Worm (Caenorhabditis elegans): Measurements from ENCODE around the gene mdt-10.

DNA sequence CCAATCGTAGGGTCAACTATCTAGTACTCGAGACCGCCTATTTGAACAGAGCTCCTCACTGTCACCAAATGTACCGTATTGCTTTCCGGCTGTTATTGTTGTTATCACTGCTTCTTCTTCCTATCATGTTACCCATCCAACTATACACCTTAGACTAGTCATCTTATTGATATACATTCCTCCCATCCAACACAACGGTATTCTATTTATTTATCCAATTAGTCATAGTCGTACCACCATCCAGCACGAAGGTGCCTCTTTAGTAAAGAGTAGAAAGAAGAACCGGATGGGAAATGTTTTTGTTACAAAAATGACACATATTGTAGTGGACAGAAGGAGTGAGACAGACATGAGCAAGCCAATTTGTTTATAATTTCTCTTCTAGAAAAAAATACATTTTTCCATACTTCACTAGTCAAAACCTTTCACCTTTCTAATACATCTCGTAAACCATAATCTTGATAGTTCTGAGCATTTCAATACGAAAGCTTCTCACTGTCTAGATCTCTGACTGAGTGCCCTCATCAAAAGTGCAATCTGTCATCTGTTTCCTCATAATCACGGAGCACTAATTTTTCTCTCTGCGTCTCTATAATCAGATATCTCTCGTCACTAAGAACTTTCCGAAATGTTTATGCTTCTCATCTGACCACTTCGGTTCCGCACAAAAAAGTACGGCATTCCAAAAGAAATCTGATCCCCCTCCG is 44.5 kb downstream of the mdt-10 start:
- no peak for TF ChIP-seq tbx-37 (GFP tag; conservative IDR thresholded peaks at IDR 0.05)
- TF ChIP-seq ama-1 (optimal IDR thresholded peaks at IDR 0.05) = no peak
- no peak for TF ChIP-seq ets-7 (tag; optimal IDR thresholded peaks at IDR 0.05)
- no peak for TF ChIP-seq scrt-1 (GFP tag; IDR thresholded peaks at IDR 0.05)
